Worm (Caenorhabditis elegans) whole organism, early embryonic: Measurements from ENCODE around the gene W06G6.11.
"Not testable (repeated sequence)": the region's sequence is repeated elsewhere in the genome, so short reads cannot be mapped to it uniquely, and the experiment has no call there.

Experiments used
- B0310.2 ChIP-seq: sonication (generic microtip); optimal IDR thresholded peaks from 2 replicates; lab custom pipeline; 2016; ENCODE audit warnings: mild to moderate bottlenecking, missing genetic modification characterization, missing compliant biosample characterization
- F13C5.2 ChIP-seq: sonication (generic microtip); optimal IDR thresholded peaks from 2 replicates; lab custom pipeline; 2017; ENCODE audit warnings: mild to moderate bottlenecking, missing genetic modification characterization, inconsistent platforms, missing compliant biosample characterization
- aly-1 ChIP-seq: sonication (generic microtip); optimal IDR thresholded peaks from 2 replicates; lab custom pipeline; 2016; ENCODE audit warnings: missing genetic modification characterization, missing compliant biosample characterization
- ama-1 ChIP-seq: fragments of 150-350 bp; optimal IDR thresholded peaks from 2 replicates; lab custom pipeline; 2014
- ceh-13 ChIP-seq: fragments of 200-800 bp; sonication (Bioruptor generic); optimal IDR thresholded peaks from 2 replicates; lab custom pipeline; 2018; ENCODE audit warnings: mild to moderate bottlenecking, missing genetic modification characterization, missing compliant biosample characterization
- ceh-36 ChIP-seq: sonication (generic microtip); optimal IDR thresholded peaks from 2 replicates; lab custom pipeline; 2016; ENCODE audit warnings: missing genetic modification characterization, inconsistent platforms, missing compliant biosample characterization
- ets-7 ChIP-seq: sonication (generic microtip); optimal IDR thresholded peaks from 2 replicates; lab custom pipeline; 2016; ENCODE audit warnings: missing genotype, missing genetic modification characterization, missing compliant biosample characterization
- flt-1 ChIP-seq: fragments of 200-800 bp; sonication (Bioruptor generic); IDR thresholded peaks from 2 replicates; pipeline ENCODE4 v1.3.6; 2022; ENCODE audit warnings: missing genetic modification characterization, missing compliant biosample characterization
- hmbx-1 ChIP-seq: sonication (generic microtip); optimal IDR thresholded peaks from 2 replicates; lab custom pipeline; 2016; ENCODE audit warnings: mild to moderate bottlenecking, missing genetic modification characterization, missing compliant biosample characterization
- hmg-4 ChIP-seq: fragments of 200-800 bp; sonication (Bioruptor generic); optimal IDR thresholded peaks from 2 replicates; lab custom pipeline; 2018; ENCODE audit warnings: mild to moderate bottlenecking, missing genetic modification characterization, missing compliant biosample characterization
- hnd-1 ChIP-seq: sonication (generic microtip); optimal IDR thresholded peaks from 2 replicates; lab custom pipeline; 2016; ENCODE audit warnings: missing genetic modification characterization, missing compliant biosample characterization
- pes-1 ChIP-seq: fragments of 200-800 bp; sonication (Bioruptor generic); IDR thresholded peaks from 2 replicates; pipeline ENCODE4 v1.3.6; 2022; ENCODE audit warnings: missing genetic modification reagents, missing genetic modification characterization, missing compliant biosample characterization
- scrt-1 ChIP-seq: fragments of 200-800 bp; sonication (Bioruptor generic); IDR thresholded peaks from 2 replicates; pipeline ENCODE4 v1.3.6; 2022; ENCODE audit warnings: missing genetic modification characterization, missing compliant biosample characterization
- sea-1 ChIP-seq: fragments of 200-800 bp; sonication (Bioruptor generic); conservative IDR thresholded peaks from 2 replicates; pipeline ENCODE4 v1.3.6; 2022; ENCODE audit warnings: missing genetic modification characterization, missing compliant biosample characterization
- tbx-11 ChIP-seq: fragments of 200-800 bp; sonication (Bioruptor generic); IDR thresholded peaks from 2 replicates; pipeline ENCODE4 v1.3.6; 2022; ENCODE audit warnings: missing genetic modification characterization, missing compliant biosample characterization
- tbx-37 ChIP-seq: fragments of 200-800 bp; sonication (Bioruptor generic); conservative IDR thresholded peaks from 2 replicates; pipeline ENCODE4 v1.3.6; 2022; ENCODE audit warnings: missing genetic modification reagents, missing genetic modification characterization, missing compliant biosample characterization
- tra-4 ChIP-seq: sonication (generic microtip); optimal IDR thresholded peaks from 2 replicates; lab custom pipeline; 2017; ENCODE audit warnings: missing genetic modification characterization, missing compliant biosample characterization

The W06G6.11 gene

DNA sequence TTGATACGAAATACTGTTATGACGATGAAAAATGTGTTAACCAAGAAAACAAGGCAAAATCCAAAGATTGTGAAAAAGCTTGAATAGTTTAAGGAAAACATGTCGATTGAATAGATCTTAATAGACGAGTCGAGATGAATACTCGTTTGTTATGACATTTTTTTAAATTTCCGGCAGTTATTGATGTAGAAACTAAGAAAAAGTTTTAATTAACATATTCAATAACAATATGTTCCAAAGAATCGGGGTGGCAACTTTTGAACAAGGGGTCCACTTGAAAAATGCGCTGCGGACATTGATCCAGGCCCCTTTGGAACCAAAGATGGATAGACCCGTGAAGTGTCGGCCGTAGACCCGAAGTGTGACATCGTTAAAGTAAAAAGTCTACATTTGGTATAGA lies 22.1 kb upstream of the W06G6.11 start, which contains the start of gene str-61:
Gene str-61, minus strand, starts transcription at position 101 of the 400 bp plus-strand sequence.
- TF ChIP-seq tra-4, result no peak
- TF ChIP-seq ets-7 (tag; lab: Kevin White, UChicago), result no peak
- TF ChIP-seq flt-1, result no peak
- TF ChIP-seq F13C5.2 (tag; lab: Kevin White, UChicago), result no peak

DNA sequence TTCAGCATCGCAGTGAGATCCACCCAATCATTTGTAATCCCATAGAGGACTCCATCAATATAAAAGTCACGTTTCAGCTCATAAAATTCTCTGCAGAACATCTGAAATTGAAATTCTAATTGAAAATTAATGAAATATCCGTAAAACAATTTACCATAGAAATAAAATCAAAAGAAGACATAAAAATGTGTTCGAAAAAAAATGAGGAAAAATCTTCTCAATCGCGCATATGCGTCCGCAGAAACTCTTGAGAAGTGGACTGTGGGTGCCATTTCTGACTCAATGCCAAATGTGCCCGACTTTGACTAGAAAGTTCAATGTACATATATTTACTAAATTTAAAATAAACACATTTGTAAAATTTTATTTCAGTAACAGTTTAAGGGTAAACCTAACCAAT lies 19.4 kb upstream of the W06G6.11 start, which contains the start of gene F14F8.9:
Gene F14F8.9, minus strand, starts transcription at position 101 of the 400 bp plus-strand sequence.
- TF ChIP-seq tra-4 (no peak), hnd-1 (tag; lab: Kevin White, UChicago) (no peak), scrt-1 (GFP tag; lab: Robert Waterston, UW) (no peak), ama-1 (lab: Kevin White, UChicago) (no peak), ceh-13 (GFP tag; lab: Kevin White, UChicago) (no peak), B0310.2 (tag; lab: Kevin White, UChicago) (no peak), pes-1 (no peak), aly-1 (tag; lab: Kevin White, UChicago) (no peak), tbx-11 (no peak), F13C5.2 (tag; lab: Kevin White, UChicago) (no peak), ets-7 (tag; lab: Kevin White, UChicago) (no peak), tbx-37 (GFP tag; lab: Robert Waterston, UW) (no peak)

DNA sequence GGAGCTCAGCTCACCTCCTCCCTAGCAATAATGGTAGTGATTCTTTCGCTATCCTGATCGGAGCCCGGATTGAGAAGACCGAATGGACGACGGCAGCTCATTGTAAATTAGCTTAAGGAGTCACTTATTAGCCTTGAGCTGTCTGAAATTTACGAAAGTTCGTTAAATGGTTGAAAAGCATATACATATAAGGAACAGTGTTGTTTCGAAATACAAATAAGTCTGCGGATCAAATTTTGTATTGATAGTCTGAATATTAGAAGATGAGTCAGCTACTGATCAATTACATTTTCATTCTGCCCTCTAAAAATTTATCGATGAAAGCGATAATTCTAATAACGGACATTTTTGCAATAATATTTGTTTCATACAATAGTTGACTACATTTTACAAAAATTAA lies 17.5 kb upstream of the W06G6.11 start, which contains the start of gene F14F8.14:
Gene F14F8.14, minus strand, starts transcription at position 101 of the 400 bp plus-strand sequence.
- no peak for TF ChIP-seq hmbx-1 (tag; lab: Kevin White, UChicago)
- no peak for TF ChIP-seq hnd-1 (tag; lab: Kevin White, UChicago)
- TF ChIP-seq tbx-11, result no peak
- no peak for TF ChIP-seq hmg-4
- no peak for TF ChIP-seq tbx-37 (GFP tag; lab: Robert Waterston, UW)

DNA sequence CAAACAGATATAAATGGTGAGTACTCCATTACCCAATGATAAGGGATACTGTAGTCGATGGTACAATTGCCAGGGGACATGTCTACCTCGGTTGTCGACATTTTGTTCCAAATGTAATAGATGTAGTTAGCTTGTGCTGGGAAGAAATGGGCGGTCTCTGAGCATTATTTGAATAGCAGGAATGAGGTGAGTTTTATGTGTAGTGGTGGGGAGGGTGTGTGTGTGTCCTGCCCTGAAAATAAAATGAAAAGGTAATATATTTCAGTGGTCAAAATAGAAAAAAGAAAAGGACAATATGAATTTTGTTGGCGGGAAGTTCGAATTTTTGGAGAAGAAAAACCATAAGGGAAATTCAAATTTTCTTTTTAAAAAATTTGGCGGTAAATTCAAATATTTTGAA lies 11.7 kb upstream of the W06G6.11 start, which contains the start of gene Y70C5B.2:
Gene Y70C5B.2, minus strand, starts transcription at position 101 of the 400 bp plus-strand sequence.
- TF ChIP-seq ets-7 (tag; lab: Kevin White, UChicago); pes-1; flt-1: not testable (repeated sequence)

DNA sequence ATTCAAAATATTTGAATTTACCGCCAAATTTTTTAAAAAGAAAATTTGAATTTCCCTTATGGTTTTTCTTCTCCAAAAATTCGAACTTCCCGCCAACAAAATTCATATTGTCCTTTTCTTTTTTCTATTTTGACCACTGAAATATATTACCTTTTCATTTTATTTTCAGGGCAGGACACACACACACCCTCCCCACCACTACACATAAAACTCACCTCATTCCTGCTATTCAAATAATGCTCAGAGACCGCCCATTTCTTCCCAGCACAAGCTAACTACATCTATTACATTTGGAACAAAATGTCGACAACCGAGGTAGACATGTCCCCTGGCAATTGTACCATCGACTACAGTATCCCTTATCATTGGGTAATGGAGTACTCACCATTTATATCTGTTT lies 5.1 kb upstream of the W06G6.11 start, which contains the start of gene W06G6.15:
Gene W06G6.15, plus strand, starts transcription at position 301 of the 400 bp plus-strand sequence.
- not testable (repeated sequence) for TF ChIP-seq flt-1; hmg-4; ceh-13 (GFP tag; lab: Kevin White, UChicago)

DNA sequence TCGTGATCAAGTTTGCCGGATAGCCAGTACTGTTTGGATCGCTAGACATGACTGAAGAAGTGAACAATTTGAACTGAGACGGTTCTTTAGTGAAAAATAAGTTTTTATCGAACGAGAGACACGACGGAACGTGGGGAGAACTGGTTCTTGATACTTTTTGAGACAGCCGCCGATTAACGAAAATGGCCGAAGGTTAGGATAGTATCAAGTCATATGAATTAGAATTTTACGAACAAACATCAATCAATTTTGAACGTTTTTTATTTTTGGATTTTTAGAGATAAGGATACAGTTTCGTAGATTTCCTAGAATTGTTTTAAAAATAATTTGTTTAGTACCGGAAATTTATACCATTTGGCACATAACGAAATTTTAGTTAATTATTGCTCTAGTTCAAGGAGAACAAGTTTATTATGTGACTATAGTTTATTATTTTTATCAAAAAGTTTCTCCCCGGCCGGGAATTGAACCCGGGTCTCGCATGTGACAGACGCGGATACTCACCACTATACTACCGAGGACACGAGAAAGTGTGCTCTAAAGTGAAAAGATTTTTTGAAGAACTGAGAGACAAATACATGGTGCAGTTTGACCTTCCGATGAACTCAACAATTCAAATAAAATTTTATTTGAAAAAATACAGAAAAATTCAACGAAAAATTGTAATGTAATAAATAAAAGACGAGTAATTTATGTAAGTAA lies 632 bp downstream of the W06G6.11 start, which contains the start of gene W06G6.20:
Gene W06G6.20, minus strand, starts transcription at position 51 of the 702 bp plus-strand sequence.
- TF ChIP-seq ama-1 (lab: Kevin White, UChicago), result no peak
- TF ChIP-seq hnd-1 (tag; lab: Kevin White, UChicago), result no peak
- TF ChIP-seq tbx-37 (GFP tag; lab: Robert Waterston, UW), result no peak
- TF ChIP-seq ceh-36 (tag; lab: Kevin White, UChicago), result no peak
- no peak for TF ChIP-seq B0310.2 (tag; lab: Kevin White, UChicago)
- no peak for TF ChIP-seq ceh-13 (GFP tag; lab: Kevin White, UChicago)
- TF ChIP-seq ets-7 (tag; lab: Kevin White, UChicago), result no peak

DNA sequence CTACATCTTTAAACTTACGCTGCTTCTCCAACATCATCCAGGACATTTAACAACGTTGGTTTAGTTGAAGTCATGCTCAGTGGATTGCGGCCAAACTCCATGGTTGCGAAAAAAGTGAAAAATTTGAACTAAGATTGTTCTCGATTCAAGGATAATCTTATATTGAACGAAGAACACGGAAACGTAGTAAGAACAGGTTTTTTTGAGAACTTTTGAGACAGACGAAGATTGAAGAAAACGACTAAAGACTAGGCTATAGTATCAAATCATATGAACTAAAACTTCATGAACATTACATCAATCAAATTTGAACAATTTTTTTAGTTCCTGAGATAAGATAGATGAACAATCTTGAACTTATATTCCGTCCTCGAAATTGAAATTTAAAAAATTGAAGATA lies 2.0 kb downstream of the W06G6.11 start, which contains the start of gene W06G6.10:
Gene W06G6.10, minus strand, starts transcription at position 101 of the 400 bp plus-strand sequence.
- no peak for TF ChIP-seq B0310.2 (tag; lab: Kevin White, UChicago)
- TF ChIP-seq ama-1 (lab: Kevin White, UChicago), result no peak
- no peak for TF ChIP-seq F13C5.2 (tag; lab: Kevin White, UChicago)
- TF ChIP-seq aly-1 (tag; lab: Kevin White, UChicago), result no peak
- TF ChIP-seq tbx-37 (GFP tag; lab: Robert Waterston, UW), result no peak
- no peak for TF ChIP-seq tbx-11
- no peak for TF ChIP-seq ceh-36 (tag; lab: Kevin White, UChicago)
- TF ChIP-seq hnd-1 (tag; lab: Kevin White, UChicago), result no peak
- no peak for TF ChIP-seq pes-1
- TF ChIP-seq tra-4, result no peak
- no peak for TF ChIP-seq ets-7 (tag; lab: Kevin White, UChicago)
- TF ChIP-seq scrt-1 (GFP tag; lab: Robert Waterston, UW), result no peak
- no peak for TF ChIP-seq hmbx-1 (tag; lab: Kevin White, UChicago)
- TF ChIP-seq ceh-13 (GFP tag; lab: Kevin White, UChicago), result no peak
- no peak for TF ChIP-seq sea-1
- TF ChIP-seq hmg-4, result no peak
- TF ChIP-seq flt-1, result no peak

DNA sequence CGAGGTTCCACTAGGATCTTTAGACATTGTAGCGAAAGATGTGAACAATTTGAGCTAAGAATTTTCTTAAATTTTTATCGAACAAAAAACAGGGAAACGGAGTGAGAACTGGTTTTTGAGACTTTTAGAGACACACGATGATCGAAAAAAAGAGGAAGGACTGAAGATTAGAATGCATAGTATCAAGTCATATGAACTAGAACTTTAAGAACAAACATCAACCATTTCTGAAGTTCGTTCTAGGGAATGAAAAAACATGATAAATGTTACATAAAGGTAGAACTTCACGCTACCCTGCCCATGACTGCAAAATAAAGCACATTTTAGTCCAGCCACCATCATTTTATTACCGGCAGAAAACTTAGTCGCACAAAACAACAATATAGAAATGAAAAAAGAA lies 2.7 kb downstream of the W06G6.11 start, which contains the start of gene W06G6.9:
Gene W06G6.9, minus strand, starts transcription at position 101 of the 400 bp plus-strand sequence.
- no peak for TF ChIP-seq pes-1
- TF ChIP-seq scrt-1 (GFP tag; lab: Robert Waterston, UW), result no peak
- no peak for TF ChIP-seq tra-4
- no peak for TF ChIP-seq ama-1 (lab: Kevin White, UChicago)
- TF ChIP-seq hmbx-1 (tag; lab: Kevin White, UChicago), result no peak
- TF ChIP-seq ceh-13 (GFP tag; lab: Kevin White, UChicago), result no peak
- no peak for TF ChIP-seq hnd-1 (tag; lab: Kevin White, UChicago)
- TF ChIP-seq hmg-4, result no peak
- no peak for TF ChIP-seq aly-1 (tag; lab: Kevin White, UChicago)
